Worm (Caenorhabditis elegans): ENCODE measurements around the gene C29E4.15.

C29E4.15 gene

ce11 chrIII:7973201-7973767, 20.9 kb downstream of the C29E4.15 start, which contains the start of the genes eef-1B.1 and aco-2 (continued):
- no peak for TF ChIP-seq Y67H2A.10 (GFP tag; conservative IDR thresholded peaks at IDR 0.05)
- TF ChIP-seq madf-3 (GFP tag; IDR thresholded peaks at IDR 0.05) = peak; percentile 92
- TF ChIP-seq ama-1 (optimal IDR thresholded peaks at IDR 0.05) = peak; percentile 33
- TF ChIP-seq ama-1 (GFP tag; optimal IDR thresholded peaks at IDR 0.05) = no peak
- no peak for TF ChIP-seq mes-4 (tag; optimal IDR thresholded peaks at IDR 0.05)
- TF ChIP-seq snpc-1.1 (tag; optimal IDR thresholded peaks at IDR 0.05; ENCODE audit: insufficient read depth) = no peak
- TF ChIP-seq ccch-3 (GFP tag; optimal IDR thresholded peaks at IDR 0.05) = no peak
- no peak for TF ChIP-seq C17E4.6 (GFP tag; IDR thresholded peaks at IDR 0.05)
- no peak for TF ChIP-seq ceh-40 (GFP tag; IDR thresholded peaks at IDR 0.05)
- TF ChIP-seq snpc-3.4 (tag; optimal IDR thresholded peaks at IDR 0.05) = no peak
- TF ChIP-seq ztf-18 (tag; optimal IDR thresholded peaks at IDR 0.05) = peak; percentile 98
- peak; percentile 67 for TF ChIP-seq rcor-1 (GFP tag; IDR thresholded peaks at IDR 0.05)
- peak; percentile 68 for TF ChIP-seq dpl-1 (GFP tag; optimal IDR thresholded peaks at IDR 0.05)
- TF ChIP-seq sptf-2 (GFP tag; optimal IDR thresholded peaks at IDR 0.05) = no peak
- no peak for TF ChIP-seq aptf-3 (GFP tag; IDR thresholded peaks at IDR 0.05)
- no peak for TF ChIP-seq ceh-91 (GFP tag; IDR thresholded peaks at IDR 0.05)
- no peak for TF ChIP-seq chd-7 (tag; optimal IDR thresholded peaks at IDR 0.05)
- peak; percentile 53; the same call in 1 of the 2 replicates for TF ChIP-seq cebp-1 (GFP tag; IDR thresholded peaks at IDR 0.05)
- TF ChIP-seq cebp-1 (tag; optimal IDR thresholded peaks at IDR 0.05) = peak; percentile 87
- no peak for TF ChIP-seq zim-3 (tag; optimal IDR thresholded peaks at IDR 0.05)
- TF ChIP-seq let-526 (GFP tag; IDR thresholded peaks at IDR 0.05) = no peak
- TF ChIP-seq efl-1 (GFP tag; optimal IDR thresholded peaks at IDR 0.05) = peak; percentile 53
- no peak for TF ChIP-seq ceh-79 (tag; optimal IDR thresholded peaks at IDR 0.05)
- TF ChIP-seq xnd-1 (tag; optimal IDR thresholded peaks at IDR 0.05) = peak; percentile 40
- peak; percentile 78 for TF ChIP-seq Y53G8AR.9 (GFP tag; conservative IDR thresholded peaks at IDR 0.05)
- TF ChIP-seq ztf-3 (GFP tag; optimal IDR thresholded peaks at IDR 0.05) = no peak
- TF ChIP-seq die-1 (tag; optimal IDR thresholded peaks at IDR 0.05) = no peak
- TF ChIP-seq F55B11.4 (tag; optimal IDR thresholded peaks at IDR 0.05; ENCODE audit: borderline replicate concordance, insufficient read depth) = no peak
- TF ChIP-seq F57C9.4 (tag; optimal IDR thresholded peaks at IDR 0.05) = no peak
- no peak for TF ChIP-seq nhr-120 (GFP tag; IDR thresholded peaks at IDR 0.05)
- no peak for TF ChIP-seq mel-28 (tag; optimal IDR thresholded peaks at IDR 0.05; ENCODE audit: borderline replicate concordance)
- peak; percentile 93 for TF ChIP-seq ZK185.1 (tag; optimal IDR thresholded peaks at IDR 0.05; ENCODE audit: poor library complexity, severe bottlenecking)
- TF ChIP-seq K11D2.4 (GFP tag; IDR thresholded peaks at IDR 0.05) = peak; percentile 84
- TF ChIP-seq nfyb-1 (GFP tag; IDR thresholded peaks at IDR 0.05) = peak; percentile 85
- no peak for TF ChIP-seq ceh-58 (GFP tag; IDR thresholded peaks at IDR 0.05)
- TF ChIP-seq attf-3 (GFP tag; conservative IDR thresholded peaks at IDR 0.05) = peak; percentile 72
- TF ChIP-seq aptf-2 (GFP tag; conservative IDR thresholded peaks at IDR 0.05) = no peak
- peak; percentile 56; the same call in 1 of the 2 replicates for TF ChIP-seq madf-8 (GFP tag; conservative IDR thresholded peaks at IDR 0.05)
- TF ChIP-seq hmg-1.2 (GFP tag; IDR thresholded peaks at IDR 0.05) = peak; percentile 55
- no peak for TF ChIP-seq hlh-26 (GFP tag; conservative IDR thresholded peaks at IDR 0.05)
- peak; percentile 88 for TF ChIP-seq dox-1 (GFP tag; IDR thresholded peaks at IDR 0.05)
- TF ChIP-seq dpff-1 (tag; optimal IDR thresholded peaks at IDR 0.05) = no peak
- TF ChIP-seq nhr-27 (tag; optimal IDR thresholded peaks at IDR 0.05) = no peak
